Fruit fly (Drosophila melanogaster) whole organism, embryonic: Measurements from ENCODE around the gene Mkk4.

Experiments
- Adf1 ChIP-seq: fragments of 200-800 bp; sonication (Bioruptor generic); IDR thresholded peaks from 2 replicates; pipeline ENCODE4 v1.3.6; 2022; ENCODE audit warnings: missing biosample characterization, missing genetic modification characterization
- Atf-2 ChIP-seq: fragments of 200-800 bp; sonication (Bioruptor generic); optimal IDR thresholded peaks from 2 replicates; lab custom pipeline; 2016; ENCODE audit warnings: missing biosample characterization, missing genetic modification characterization
- Awh ChIP-seq: fragments of 200-800 bp; sonication (Bioruptor generic); IDR thresholded peaks from 2 replicates; pipeline ENCODE4, ENCODE4 v1.3.6; 2022; ENCODE audit warnings: missing biosample characterization, missing genetic modification characterization
- CG10267 ChIP-seq: fragments of 200-800 bp; sonication (Bioruptor generic); optimal IDR thresholded peaks from 2 replicates; lab custom pipeline; 2018; ENCODE audit warnings: missing biosample characterization, mild to moderate bottlenecking, missing genetic modification characterization, moderate library complexity
- CG10366 ChIP-seq: fragments of 200-800 bp; sonication (Bioruptor generic); IDR thresholded peaks from 2 replicates; pipeline ENCODE4 v1.3.6; 2022; ENCODE audit warnings: missing biosample characterization, missing genetic modification characterization
- CG12219 ChIP-seq: fragments of 200-800 bp; sonication (Bioruptor generic); optimal IDR thresholded peaks from 3 replicates; lab custom pipeline; 2018; ENCODE audit warnings: missing biosample characterization, mild to moderate bottlenecking, missing genetic modification characterization
- CG14860 ChIP-seq: fragments of 200-800 bp; sonication (Bioruptor generic); IDR thresholded peaks from 3 replicates; pipeline ENCODE4 v1.3.6; 2022; ENCODE audit warnings: missing biosample characterization, missing genetic modification characterization; ENCODE audit not compliant: partially characterized antibody
- CG1602 ChIP-seq: fragments of 200-800 bp; sonication (Bioruptor generic); optimal IDR thresholded peaks from 3 replicates; lab custom pipeline; 2016; ENCODE audit warnings: missing biosample characterization, missing genetic modification characterization
- CG16813 ChIP-seq: fragments of 200-800 bp; sonication (Bioruptor generic); IDR thresholded peaks from 3 replicates; pipeline ENCODE4 v1.3.6; 2022; ENCODE audit warnings: missing biosample characterization, missing genetic modification characterization; ENCODE audit not compliant: partially characterized antibody
- CG2889 ChIP-seq: fragments of 200-800 bp; sonication (Bioruptor generic); IDR thresholded peaks from 3 replicates; pipeline ENCODE4 v1.3.6; 2022; ENCODE audit warnings: missing biosample characterization, missing genetic modification characterization
- CG32767 ChIP-seq: fragments of 200-800 bp; sonication (Bioruptor generic); IDR thresholded peaks from 2 replicates; pipeline ENCODE4 v1.3.6; 2022; ENCODE audit warnings: missing biosample characterization, missing genetic modification characterization
- CG3407 ChIP-seq: fragments of 200-800 bp; sonication (Bioruptor generic); optimal IDR thresholded peaks from 2 replicates; lab custom pipeline; 2018; ENCODE audit warnings: missing biosample characterization, mild to moderate bottlenecking, missing genetic modification characterization
- CG5245 ChIP-seq: fragments of 200-800 bp; sonication (Bioruptor generic); optimal IDR thresholded peaks from 3 replicates; lab custom pipeline; 2016; ENCODE audit warnings: missing biosample characterization, missing genetic modification characterization
- CG6272 ChIP-seq: fragments of 200-800 bp; sonication (Bioruptor generic); IDR thresholded peaks from 2 replicates; pipeline ENCODE4 v1.3.6; 2022; ENCODE audit warnings: missing biosample characterization, missing genetic modification characterization
- CG6791 ChIP-seq: fragments of 200-800 bp; sonication (Bioruptor generic); IDR thresholded peaks from 3 replicates; pipeline ENCODE4 v1.3.6; 2022; ENCODE audit warnings: missing biosample characterization, missing genetic modification characterization; ENCODE audit not compliant: partially characterized antibody
- CG7357 ChIP-seq: fragments of 200-800 bp; sonication (Bioruptor generic); IDR thresholded peaks from 3 replicates; pipeline ENCODE4 v1.3.6; 2022; ENCODE audit warnings: missing biosample characterization, missing genetic modification characterization
- CG7928 ChIP-seq: fragments of 200-800 bp; sonication (Bioruptor generic); optimal IDR thresholded peaks from 2 replicates; lab custom pipeline; 2017; ENCODE audit warnings: missing biosample characterization, mild to moderate bottlenecking, missing genetic modification characterization
- CG9932 ChIP-seq: fragments of 200-800 bp; sonication (Bioruptor generic); IDR thresholded peaks from 2 replicates; pipeline ENCODE4 v1.3.6; 2022; ENCODE audit warnings: missing biosample characterization, missing genetic modification characterization
- Dref ChIP-seq: fragments of 200-800 bp; sonication (Bioruptor generic); IDR thresholded peaks from 2 replicates; pipeline ENCODE4 v1.3.6; 2022; ENCODE audit warnings: missing biosample characterization, missing genetic modification characterization
- Ets97D ChIP-seq: fragments of 200-800 bp; sonication (Bioruptor generic); optimal IDR thresholded peaks from 3 replicates; lab custom pipeline; 2016; ENCODE audit warnings: missing biosample characterization, missing genetic modification characterization
- Fer1 ChIP-seq: fragments of 200-800 bp; sonication (Bioruptor generic); optimal IDR thresholded peaks from 2 replicates; lab custom pipeline; 2017; ENCODE audit warnings: missing biosample characterization, mild to moderate bottlenecking, missing genetic modification characterization
- Hr78 ChIP-seq, 2 experiments: fragments of 200-800 bp in 1 of 2; fragments of >200 bp in 1 of 2; sonication (Bioruptor generic) in 1 of 2; optimal IDR thresholded peaks; 2 replicates each; lab custom pipeline; 2017 to 2019; ENCODE audit warnings: missing biosample characterization in 2 of 2, missing genetic modification characterization in 2 of 2, mild to moderate bottlenecking in 1 of 2, moderate library complexity in 1 of 2
- Lhr ChIP-seq: fragments of 200-800 bp; sonication (Bioruptor generic); optimal IDR thresholded peaks from 3 replicates; lab custom pipeline; 2017; ENCODE audit warnings: mild to moderate bottlenecking, missing biosample characterization, missing genetic modification reagents, missing genetic modification characterization
- Nf-YA ChIP-seq: fragments of 200-800 bp; sonication (Bioruptor generic); IDR thresholded peaks from 2 replicates; pipeline ENCODE4 v1.3.6; 2022; ENCODE audit warnings: missing biosample characterization, missing genetic modification characterization
- Oaz ChIP-seq: fragments of 200-800 bp; sonication (Bioruptor generic); IDR thresholded peaks from 2 replicates; pipeline ENCODE4 v1.3.6; 2022; ENCODE audit warnings: missing biosample characterization, missing genetic modification characterization
- Sox102F ChIP-seq: fragments of 200-800 bp; sonication (Bioruptor generic); optimal IDR thresholded peaks from 2 replicates; lab custom pipeline; 2018; ENCODE audit warnings: missing biosample characterization, mild to moderate bottlenecking, missing genetic modification characterization, moderate library complexity
- Sry-β ChIP-seq: fragments of 200-800 bp; sonication (Bioruptor generic); optimal IDR thresholded peaks from 2 replicates; lab custom pipeline; 2018; ENCODE audit warnings: missing biosample characterization, mild to moderate bottlenecking, missing genetic modification characterization, moderate library complexity
- Taf1 ChIP-seq: fragments of 200-800 bp; sonication (Bioruptor generic); IDR thresholded peaks from 2 replicates; pipeline ENCODE4 v1.3.6; 2022; ENCODE audit warnings: missing biosample characterization, missing genetic modification characterization
- YL-1 ChIP-seq: fragments of 200-800 bp; sonication (Bioruptor generic); optimal IDR thresholded peaks from 3 replicates; lab custom pipeline; 2017; ENCODE audit warnings: missing biosample characterization, mild to moderate bottlenecking, missing genetic modification characterization
- chm ChIP-seq: fragments of 200-800 bp; sonication (Bioruptor generic); IDR thresholded peaks from 2 replicates; pipeline ENCODE4 v1.3.6; 2022; ENCODE audit warnings: missing biosample characterization, missing genetic modification characterization
- chn ChIP-seq: fragments of 200-800 bp; sonication (Bioruptor generic); optimal IDR thresholded peaks from 2 replicates; lab custom pipeline; 2016; ENCODE audit warnings: missing biosample characterization, missing genetic modification characterization
- dan ChIP-seq: fragments of 200-800 bp; sonication (Bioruptor generic); IDR thresholded peaks from 2 replicates; pipeline ENCODE4 v1.3.6; 2022; ENCODE audit warnings: missing biosample characterization, missing genetic modification characterization
- dati ChIP-seq: fragments of 200-800 bp; sonication (Bioruptor generic); IDR thresholded peaks from 2 replicates; pipeline ENCODE4 v1.3.6; 2022; ENCODE audit warnings: missing biosample characterization, missing genetic modification characterization
- dmrt99B ChIP-seq: fragments of 200-800 bp; sonication (Bioruptor generic); optimal IDR thresholded peaks from 2 replicates; lab custom pipeline; 2018; ENCODE audit warnings: missing biosample characterization, mild to moderate bottlenecking, missing genetic modification characterization, moderate library complexity
- emc ChIP-seq: fragments of 200-800 bp; sonication (Bioruptor generic); optimal IDR thresholded peaks from 2 replicates; lab custom pipeline; 2016; ENCODE audit warnings: missing biosample characterization, missing genetic modification characterization
- fd3F ChIP-seq: fragments of 200-800 bp; sonication (Bioruptor generic); optimal IDR thresholded peaks from 2 replicates; lab custom pipeline; 2018; ENCODE audit warnings: missing biosample characterization, mild to moderate bottlenecking, missing genetic modification characterization, moderate library complexity
- gcm ChIP-seq: fragments of 200-800 bp; sonication (Bioruptor generic); optimal IDR thresholded peaks from 2 replicates; lab custom pipeline; 2019; ENCODE audit warnings: missing biosample characterization, mild to moderate bottlenecking, missing genetic modification characterization, moderate library complexity
- hbn ChIP-seq: fragments of 200-800 bp; sonication (Bioruptor generic); IDR thresholded peaks from 2 replicates; pipeline ENCODE4 v1.3.6; 2022; ENCODE audit warnings: missing biosample characterization, missing genetic modification characterization; ENCODE audit not compliant: partially characterized antibody
- ken ChIP-seq: fragments of 200-800 bp; sonication (Bioruptor generic); IDR thresholded peaks from 3 replicates; pipeline ENCODE4 v1.3.6; 2022; ENCODE audit warnings: missing biosample characterization, missing genetic modification characterization
- nerfin-1 ChIP-seq: fragments of 200-800 bp; sonication (Bioruptor generic); optimal IDR thresholded peaks from 3 replicates; lab custom pipeline; 2019; ENCODE audit warnings: missing biosample characterization, mild to moderate bottlenecking, missing genetic modification characterization, moderate library complexity
- prd ChIP-seq, 3 experiments: fragments of >200 bp in 2 of 3; fragments of 200-800 bp in 1 of 3; sonication (Bioruptor generic) in 1 of 3; optimal IDR thresholded peaks in 2 of 3; IDR thresholded peaks in 1 of 3; 2 replicates in 2 of 3; 3 replicates in 1 of 3; pipeline versions ENCODE4 v1.3.6 to Lab custom; 2017 to 2022; ENCODE audit warnings: missing biosample characterization in 1 of 3, missing genetic modification characterization in 1 of 3
- pzg ChIP-seq: fragments of 200-800 bp; sonication (Bioruptor generic); optimal IDR thresholded peaks from 3 replicates; lab custom pipeline; 2018; ENCODE audit warnings: missing biosample characterization, mild to moderate bottlenecking, missing genetic modification characterization, moderate library complexity
- so ChIP-seq: fragments of 200-800 bp; sonication (Bioruptor generic); IDR thresholded peaks from 3 replicates; pipeline ENCODE4 v1.3.6; 2022; ENCODE audit warnings: missing biosample characterization, missing genetic modification characterization
- stwl ChIP-seq: fragments of 200-800 bp; sonication (Bioruptor generic); optimal IDR thresholded peaks from 3 replicates; lab custom pipeline; 2018; ENCODE audit warnings: missing biosample characterization, mild to moderate bottlenecking, missing genetic modification characterization, moderate library complexity
- tio ChIP-seq: fragments of 200-800 bp; sonication (Bioruptor generic); optimal IDR thresholded peaks from 2 replicates; lab custom pipeline; 2017; ENCODE audit warnings: missing biosample characterization, missing genetic modification characterization, inconsistent platforms
- tna ChIP-seq: fragments of 200-800 bp; sonication (Bioruptor generic); IDR thresholded peaks from 2 replicates; pipeline ENCODE4 v1.3.6; 2022; ENCODE audit warnings: missing biosample characterization, missing genetic modification characterization; ENCODE audit not compliant: partially characterized antibody
- tup ChIP-seq: fragments of 200-800 bp; sonication (Bioruptor generic); optimal IDR thresholded peaks from 2 replicates; lab custom pipeline; 2016; ENCODE audit warnings: missing biosample characterization, mild to moderate bottlenecking, missing genetic modification characterization, moderate library complexity
- z ChIP-seq: fragments of 200-800 bp; sonication (Bioruptor generic); IDR thresholded peaks from 3 replicates; pipeline ENCODE4 v1.3.6; 2022; ENCODE audit warnings: missing biosample characterization, missing genetic modification characterization

The Mkk4 gene

dm6 chr3R:8659200-8659897, 8.8 kb upstream of the Mkk4 start (continued):
- TF ChIP-seq stwl (peak; percentile 34), CG16813 (GFP tag; lab: Robert Waterston, UW) (no peak), Dref (GFP tag; lab: Robert Waterston, UW) (0 out of 2 replicates have a peak, but pooled peaks have one; percentile 2), z (no peak), hbn (no peak), pzg (GFP tag; lab: Kevin White, UChicago) (peak; percentile 21), Hr78 (GFP tag; optimal IDR thresholded peaks at IDR 0.05; lab: Kevin White, UChicago) (peak in 1 of 2 experiments; percentile 4), dmrt99B (tag; lab: Kevin White, UChicago) (peak; percentile 72), CG5245 (GFP tag; lab: Kevin White, UChicago) (peak; percentile 42), YL-1 (GFP tag; lab: Kevin White, UChicago) (peak; percentile 70), CG6791 (GFP tag; lab: Robert Waterston, UW) (no peak), CG10267 (tag; lab: Kevin White, UChicago) (peak; percentile 38), CG14860 (GFP tag; lab: Robert Waterston, UW) (no peak), Taf1 (GFP tag; lab: Robert Waterston, UW) (no peak), Lhr (GFP tag; lab: Kevin White, UChicago) (no peak), tna (GFP tag; lab: Robert Waterston, UW) (no peak), CG7357 (no peak), Sox102F (GFP tag; lab: Kevin White, UChicago) (peak; percentile 61), CG1602 (GFP tag; lab: Kevin White, UChicago) (peak; percentile 26), CG7928 (GFP tag; lab: Kevin White, UChicago) (no peak), tup (GFP tag; lab: Kevin White, UChicago) (no peak), dan (no peak), CG3407 (no peak), Nf-YA (GFP tag; lab: Robert Waterston, UW) (peak; percentile 40; the same call in 1 of the 2 replicates), fd3F (GFP tag; lab: Kevin White, UChicago) (peak; percentile 60), CG12219 (GFP tag; lab: Kevin White, UChicago) (no peak), dati (GFP tag; lab: Robert Waterston, UW) (no peak), nerfin-1 (tag; lab: Kevin White, UChicago) (peak; percentile 62), Oaz (no peak), CG2889 (GFP tag; lab: Robert Waterston, UW) (no peak), Sry-β (no peak), CG9932 (GFP tag; lab: Robert Waterston, UW) (peak; percentile 72), prd (optimal IDR thresholded peaks at IDR 0.05; lab: Kevin White, UChicago) (no peak), prd (GFP tag; IDR thresholded peaks at IDR 0.05; lab: Robert Waterston, UW) (peak; percentile 52; the same call in 2 of the 3 replicates), Atf-2 (GFP tag; lab: Kevin White, UChicago) (no peak), gcm (no peak), CG32767 (GFP tag; lab: Robert Waterston, UW) (peak; percentile 70), Awh (GFP tag; lab: Robert Waterston, UW) (peak; percentile 47; the same call in 1 of the 2 replicates), chn (peak; percentile 28), Ets97D (GFP tag; lab: Kevin White, UChicago) (peak; percentile 20), CG10366 (0 out of 2 replicates have a peak, but pooled peaks have one; percentile 16), CG6272 (GFP tag; lab: Robert Waterston, UW) (no peak), tio (no peak), Fer1 (peak; percentile 58), chm (peak; percentile 72), ken (GFP tag; lab: Robert Waterston, UW) (0 out of 3 replicates have a peak, but pooled peaks have one; percentile 18), so (GFP tag; lab: Robert Waterston, UW) (no peak), Adf1 (peak; percentile 42; the same call in 1 of the 2 replicates), emc (peak; percentile 10)
